Fruit fly (Drosophila melanogaster) whole organism, prepupa: ENCODE results near the gene CG4660.
A peak's percentile ranks its signal among the peaks of the same experiment; 100 is the strongest.

Experiments used
- Blimp-1 ChIP-seq: fragments of 200-800 bp; sonication (Bioruptor generic); optimal IDR thresholded peaks from 3 replicates; lab custom pipeline; 2017; ENCODE audit warnings: missing biosample characterization, missing genetic modification characterization, mild to moderate bottlenecking, moderate library complexity, missing genetic modification reagents
- CG10631 ChIP-seq: fragments of 200-800 bp; sonication (Bioruptor generic); optimal IDR thresholded peaks from 2 replicates; lab custom pipeline; 2016; ENCODE audit warnings: missing biosample characterization, missing genetic modification characterization
- CG10669 ChIP-seq: fragments of 200-800 bp; sonication (Bioruptor generic); optimal IDR thresholded peaks from 3 replicates; lab custom pipeline; 2018; ENCODE audit warnings: missing biosample characterization, mild to moderate bottlenecking, missing genetic modification characterization, moderate library complexity
- CG11762 ChIP-seq: fragments of 200-800 bp; sonication (Bioruptor generic); optimal IDR thresholded peaks from 3 replicates; lab custom pipeline; 2016; ENCODE audit warnings: missing biosample characterization, missing genetic modification characterization; ENCODE audit not compliant: insufficient read depth
- CG11902 ChIP-seq: fragments of 200-800 bp; sonication (Bioruptor generic); optimal IDR thresholded peaks from 3 replicates; lab custom pipeline; 2016; ENCODE audit warnings: missing biosample characterization, missing genetic modification characterization
- CG15336 ChIP-seq: fragments of 200-800 bp; sonication (Bioruptor generic); IDR thresholded peaks from 2 replicates; pipeline ENCODE4 v1.3.6; 2022; ENCODE audit warnings: missing biosample characterization, missing genetic modification characterization
- CG1621 ChIP-seq: fragments of 200-800 bp; sonication (Bioruptor generic); optimal IDR thresholded peaks from 3 replicates; lab custom pipeline; 2018; ENCODE audit warnings: missing biosample characterization, mild to moderate bottlenecking, missing genetic modification characterization
- CG3032 ChIP-seq: fragments of 200-800 bp; optimal IDR thresholded peaks from 2 replicates; lab custom pipeline; 2019; ENCODE audit warnings: missing biosample characterization, mild to moderate bottlenecking, missing genetic modification characterization, moderate library complexity
- CG31627 ChIP-seq: fragments of 200-800 bp; sonication (Bioruptor generic); optimal IDR thresholded peaks from 3 replicates; lab custom pipeline; 2016; ENCODE audit warnings: missing biosample characterization, missing genetic modification characterization
- CG32006 ChIP-seq: fragments of 200-800 bp; sonication (Bioruptor generic); optimal IDR thresholded peaks from 3 replicates; lab custom pipeline; 2017; ENCODE audit warnings: missing biosample characterization, mild to moderate bottlenecking, missing genetic modification characterization
- CG34406 ChIP-seq: fragments of 200-800 bp; sonication (Bioruptor generic); optimal IDR thresholded peaks from 3 replicates; lab custom pipeline; 2016; ENCODE audit warnings: missing biosample characterization, missing genetic modification characterization
- CG3919 ChIP-seq: fragments of 200-800 bp; sonication (Bioruptor generic); optimal IDR thresholded peaks from 3 replicates; lab custom pipeline; 2016; ENCODE audit warnings: missing biosample characterization, missing genetic modification characterization
- CG6163 ChIP-seq: fragments of 200-800 bp; sonication (Bioruptor generic); IDR thresholded peaks from 3 replicates; pipeline ENCODE4 v1.3.6; 2022; ENCODE audit warnings: missing biosample characterization, missing genetic modification characterization
- CG6276 ChIP-seq: fragments of 200-800 bp; sonication (Bioruptor generic); optimal IDR thresholded peaks from 2 replicates; lab custom pipeline; 2017; ENCODE audit warnings: missing biosample characterization, mild to moderate bottlenecking, missing genetic modification characterization
- CG6792 ChIP-seq: fragments of 200-800 bp; sonication (Bioruptor generic); optimal IDR thresholded peaks from 3 replicates; lab custom pipeline; 2016; ENCODE audit warnings: missing biosample characterization, missing genetic modification characterization
- CG6854 ChIP-seq: fragments of 200-800 bp; sonication (Bioruptor generic); optimal IDR thresholded peaks from 2 replicates; lab custom pipeline; 2017; ENCODE audit warnings: missing biosample characterization, mild to moderate bottlenecking, missing genetic modification characterization
- CG7368 ChIP-seq: fragments of 200-800 bp; sonication (Bioruptor generic); optimal IDR thresholded peaks from 3 replicates; lab custom pipeline; 2016; ENCODE audit warnings: missing biosample characterization, missing genetic modification characterization
- CG8119 ChIP-seq: fragments of 200-800 bp; sonication (Bioruptor generic); IDR thresholded peaks from 3 replicates; pipeline ENCODE4 v1.3.6; 2022; ENCODE audit warnings: missing biosample characterization, missing genetic modification characterization
- CG8632 ChIP-seq: fragments of 200-800 bp; sonication (Bioruptor generic); optimal IDR thresholded peaks from 3 replicates; lab custom pipeline; 2016; ENCODE audit warnings: missing biosample characterization, missing genetic modification characterization
- CG9139 ChIP-seq: fragments of 200-800 bp; sonication (Bioruptor generic); optimal IDR thresholded peaks from 3 replicates; lab custom pipeline; 2017; ENCODE audit warnings: missing biosample characterization, mild to moderate bottlenecking, missing genetic modification characterization
- Eip75B ChIP-seq: fragments of 200-800 bp; sonication (Bioruptor generic); optimal IDR thresholded peaks from 3 replicates; lab custom pipeline; 2016; ENCODE audit warnings: missing biosample characterization, missing genetic modification characterization
- Eip78C ChIP-seq: fragments of 200-800 bp; sonication (Bioruptor generic); peaks from one replicate; lab custom pipeline; 2016; ENCODE audit warnings: missing biosample characterization, missing genetic modification characterization
- Eip93F ChIP-seq: fragments of 200-800 bp; sonication (Bioruptor generic); optimal IDR thresholded peaks from 2 replicates; lab custom pipeline; 2016; ENCODE audit warnings: missing biosample characterization, mild to moderate bottlenecking, missing genetic modification characterization
- Ets21C ChIP-seq: fragments of 200-800 bp; sonication (Bioruptor generic); optimal IDR thresholded peaks from 3 replicates; lab custom pipeline; 2016; ENCODE audit warnings: missing biosample characterization, missing genetic modification characterization
- Ets96B ChIP-seq: fragments of 200-800 bp; optimal IDR thresholded peaks from 2 replicates; lab custom pipeline; 2019; ENCODE audit warnings: missing biosample characterization, mild to moderate bottlenecking, missing genetic modification characterization, moderate library complexity
- Hr38 ChIP-seq: sonication (Bioruptor generic); optimal IDR thresholded peaks from 2 replicates; lab custom pipeline; 2016; ENCODE audit warnings: missing biosample characterization, missing genetic modification characterization
- Hr39 ChIP-seq: fragments of 200-800 bp; sonication (Bioruptor generic); optimal IDR thresholded peaks from 2 replicates; lab custom pipeline; 2016; ENCODE audit warnings: missing biosample characterization, missing genetic modification characterization
- Met ChIP-seq: fragments of 200-800 bp; sonication (Bioruptor generic); optimal IDR thresholded peaks from 3 replicates; lab custom pipeline; 2016; ENCODE audit warnings: missing biosample characterization, missing genetic modification characterization
- OdsH ChIP-seq: fragments of 200-800 bp; sonication (Bioruptor generic); optimal IDR thresholded peaks from 3 replicates; lab custom pipeline; 2016; ENCODE audit warnings: missing biosample characterization, missing genetic modification characterization
- Smox ChIP-seq: fragments of 200-800 bp; sonication (Bioruptor generic); optimal IDR thresholded peaks from 3 replicates; lab custom pipeline; 2016; ENCODE audit warnings: missing biosample characterization, missing genetic modification characterization
- Sox102F ChIP-seq: fragments of 200-800 bp; sonication (Bioruptor generic); optimal IDR thresholded peaks from 2 replicates; lab custom pipeline; 2016; ENCODE audit warnings: missing biosample characterization, mild to moderate bottlenecking, missing genetic modification characterization
- Sox14 ChIP-seq: fragments of 200-800 bp; sonication (Bioruptor generic); optimal IDR thresholded peaks from 3 replicates; lab custom pipeline; 2016; ENCODE audit warnings: missing biosample characterization, missing genetic modification characterization
- Sox15 ChIP-seq: fragments of 200-800 bp; sonication (Bioruptor generic); optimal IDR thresholded peaks from 3 replicates; lab custom pipeline; 2016; ENCODE audit warnings: missing biosample characterization, missing genetic modification characterization
- achi ChIP-seq: fragments of 200-800 bp; sonication (Bioruptor generic); optimal IDR thresholded peaks from 3 replicates; lab custom pipeline; 2016; ENCODE audit warnings: missing biosample characterization, missing genetic modification characterization
- acj6 ChIP-seq: fragments of 200-800 bp; sonication (Bioruptor generic); optimal IDR thresholded peaks from 3 replicates; lab custom pipeline; 2016; ENCODE audit warnings: missing biosample characterization, missing genetic modification characterization
- cyc ChIP-seq: fragments of 200-800 bp; sonication (Bioruptor generic); optimal IDR thresholded peaks from 3 replicates; lab custom pipeline; 2016; ENCODE audit warnings: missing biosample characterization, missing genetic modification characterization
- dac ChIP-seq: fragments of 200-800 bp; sonication (Bioruptor generic); optimal IDR thresholded peaks from 2 replicates; lab custom pipeline; 2017; ENCODE audit warnings: missing biosample characterization, mild to moderate bottlenecking, missing genetic modification characterization
- eg ChIP-seq: fragments of 200-800 bp; sonication (Bioruptor generic); IDR thresholded peaks from 3 replicates; pipeline ENCODE4 v1.3.6; 2022; ENCODE audit warnings: missing biosample characterization, missing genetic modification characterization
- esn ChIP-seq: fragments of 200-800 bp; sonication (Bioruptor generic); optimal IDR thresholded peaks from 2 replicates; lab custom pipeline; 2016; ENCODE audit warnings: missing biosample characterization, mild to moderate bottlenecking, missing genetic modification characterization, moderate library complexity
- fd59A ChIP-seq: fragments of 200-800 bp; sonication (Bioruptor generic); optimal IDR thresholded peaks from 2 replicates; lab custom pipeline; 2017; ENCODE audit warnings: missing biosample characterization, mild to moderate bottlenecking, missing genetic modification characterization, missing genetic modification reagents
- fd85E ChIP-seq: fragments of 200-800 bp; sonication (Bioruptor generic); optimal IDR thresholded peaks from 3 replicates; lab custom pipeline; 2016; ENCODE audit warnings: missing biosample characterization, missing genetic modification characterization
- lz ChIP-seq: fragments of 200-800 bp; sonication (Bioruptor generic); optimal IDR thresholded peaks from 3 replicates; lab custom pipeline; 2016; ENCODE audit warnings: missing biosample characterization, missing genetic modification characterization
- net ChIP-seq: fragments of 200-800 bp; sonication (Bioruptor generic); optimal IDR thresholded peaks from 3 replicates; lab custom pipeline; 2016; ENCODE audit warnings: missing biosample characterization, missing genetic modification characterization
- pdm3 ChIP-seq: fragments of 200-800 bp; sonication (Bioruptor generic); optimal IDR thresholded peaks from 3 replicates; lab custom pipeline; 2016; ENCODE audit warnings: missing biosample characterization, missing genetic modification characterization
- salr ChIP-seq, 2 experiments: fragments of 200-800 bp; sonication (Bioruptor generic); optimal IDR thresholded peaks; 3 replicates each; lab custom pipeline; 2016 to 2018; ENCODE audit warnings: missing biosample characterization in 2 of 2, missing genetic modification characterization in 2 of 2, mild to moderate bottlenecking in 1 of 2
- spab ChIP-seq: fragments of 200-800 bp; sonication (Bioruptor generic); optimal IDR thresholded peaks from 2 replicates; lab custom pipeline; 2017; ENCODE audit warnings: missing biosample characterization, mild to moderate bottlenecking, missing genetic modification characterization, missing genetic modification reagents
- ss ChIP-seq, 2 experiments: fragments of 200-800 bp; sonication (Bioruptor generic); optimal IDR thresholded peaks; 2 replicates in 1 of 2; 3 replicates in 1 of 2; lab custom pipeline; 2017 to 2018; ENCODE audit warnings: mild to moderate bottlenecking in 2 of 2, missing biosample characterization in 2 of 2, missing genetic modification characterization in 2 of 2, moderate library complexity in 1 of 2
- svp ChIP-seq: fragments of 200-800 bp; sonication (Bioruptor generic); peaks from one replicate; lab custom pipeline; 2016; ENCODE audit warnings: missing biosample characterization, missing genetic modification characterization
- topi ChIP-seq: fragments of 200-800 bp; sonication (Bioruptor generic); optimal IDR thresholded peaks from 3 replicates; lab custom pipeline; 2016; ENCODE audit warnings: missing biosample characterization, missing genetic modification characterization
- vri ChIP-seq: fragments of 200-800 bp; sonication (Bioruptor generic); optimal IDR thresholded peaks from 3 replicates; lab custom pipeline; 2016; ENCODE audit warnings: missing biosample characterization, mild to moderate bottlenecking, missing genetic modification characterization

CG4660 gene

DNA sequence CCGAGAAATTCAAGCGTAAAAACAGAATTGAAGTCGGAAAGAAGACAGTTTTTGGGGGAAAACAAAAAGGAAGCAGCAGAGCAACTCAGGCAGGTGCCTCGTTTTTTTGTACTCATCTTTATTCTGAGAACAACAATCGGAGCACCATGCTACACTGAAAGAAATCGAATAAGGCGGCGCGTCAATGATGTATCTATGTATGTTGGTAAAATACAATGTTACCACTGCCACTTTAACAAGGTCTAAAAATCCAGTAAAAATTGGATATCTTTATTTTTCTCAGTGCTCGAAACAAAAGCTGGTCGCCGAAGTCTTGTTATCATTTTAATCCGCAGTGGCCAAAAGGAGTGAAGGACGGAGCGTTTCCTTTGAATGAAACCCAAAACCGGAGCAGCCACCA is 51.2 kb downstream of the CG4660 start:
- TF ChIP-seq ss (GFP tag; optimal IDR thresholded peaks at IDR 0.05; lab: Kevin White, UChicago) (peak in 1 of 2 experiments; percentile 17), Met (GFP tag; lab: Kevin White, UChicago) (peak; percentile 80), net (no peak), CG32006 (GFP tag; lab: Kevin White, UChicago) (no peak), fd59A (GFP tag; lab: Kevin White, UChicago) (no peak), dac (GFP tag; lab: Kevin White, UChicago) (no peak), Blimp-1 (GFP tag; lab: Kevin White, UChicago) (peak; percentile 33), CG8119 (GFP tag; lab: Robert Waterston, UW) (no peak), Ets96B (tag; lab: Kevin White, UChicago) (peak; percentile 11), CG8632 (GFP tag; lab: Kevin White, UChicago) (peak; percentile 0), eg (GFP tag; lab: Robert Waterston, UW) (no peak), svp (GFP tag; lab: Kevin White, UChicago) (peak; percentile 89), Ets21C (GFP tag; lab: Kevin White, UChicago) (peak; percentile 61), vri (GFP tag; lab: Kevin White, UChicago) (peak; percentile 44), spab (no peak), CG11762 (GFP tag; lab: Kevin White, UChicago) (no peak), cyc (GFP tag; lab: Kevin White, UChicago) (peak; percentile 77), CG1621 (tag; lab: Kevin White, UChicago) (no peak), CG9139 (GFP tag; lab: Kevin White, UChicago) (no peak), CG31627 (GFP tag; lab: Kevin White, UChicago) (peak; percentile 69), CG3032 (tag; lab: Kevin White, UChicago) (no peak), achi (GFP tag; lab: Kevin White, UChicago) (peak; percentile 26), Hr39 (GFP tag; lab: Kevin White, UChicago) (peak; percentile 72), topi (peak; percentile 82), CG6854 (GFP tag; lab: Kevin White, UChicago) (peak; percentile 41), pdm3 (GFP tag; lab: Kevin White, UChicago) (peak; percentile 34), CG15336 (GFP tag; lab: Robert Waterston, UW) (no peak), Sox102F (GFP tag; lab: Kevin White, UChicago) (peak; percentile 70), lz (GFP tag; lab: Kevin White, UChicago) (peak; percentile 73), Eip93F (no peak), fd85E (GFP tag; lab: Kevin White, UChicago) (no peak), Eip75B (peak; percentile 39), Sox14 (GFP tag; lab: Kevin White, UChicago) (no peak), CG6276 (GFP tag; lab: Kevin White, UChicago) (no peak), CG11902 (GFP tag; lab: Kevin White, UChicago) (peak; percentile 22), esn (peak; percentile 78), CG3919 (GFP tag; lab: Kevin White, UChicago) (peak; percentile 53), salr (GFP tag; optimal IDR thresholded peaks at IDR 0.05; lab: Kevin White, UChicago) (no peak), Hr38 (GFP tag; lab: Kevin White, UChicago) (no peak), CG34406 (GFP tag; lab: Kevin White, UChicago) (peak; percentile 28), Sox15 (GFP tag; lab: Kevin White, UChicago) (peak; percentile 10), OdsH (peak; percentile 8), CG10631 (GFP tag; lab: Kevin White, UChicago) (peak; percentile 22), Eip78C (GFP tag; lab: Kevin White, UChicago) (peak; percentile 85), CG6792 (GFP tag; lab: Kevin White, UChicago) (peak; percentile 50), CG7368 (GFP tag; lab: Kevin White, UChicago) (no peak), acj6 (GFP tag; lab: Kevin White, UChicago) (peak; percentile 40), CG6163 (GFP tag; lab: Robert Waterston, UW) (peak; percentile 37; the same call in 1 of the 3 replicates), CG10669 (GFP tag; lab: Kevin White, UChicago) (peak; percentile 17), Smox (GFP tag; lab: Kevin White, UChicago) (peak; percentile 70)
